Fruit fly (Drosophila melanogaster) whole organism, embryonic: Measurements from ENCODE around the gene TbCMF46.
A peak's percentile ranks its signal among the peaks of the same experiment; 100 is the strongest.

ENCODE experiments used
- Adf1 ChIP-seq: fragments of 200-800 bp; sonication (Bioruptor generic); IDR thresholded peaks from 2 replicates; pipeline ENCODE4 v1.3.6; 2022; ENCODE audit warnings: missing biosample characterization, missing genetic modification characterization
- B-H2 ChIP-seq: fragments of 200-800 bp; sonication (Bioruptor generic); optimal IDR thresholded peaks from 2 replicates; lab custom pipeline; 2018; ENCODE audit warnings: missing biosample characterization, mild to moderate bottlenecking, missing genetic modification characterization
- CG10543 ChIP-seq: fragments of 200-800 bp; sonication (Bioruptor generic); optimal IDR thresholded peaks from 3 replicates; lab custom pipeline; 2017; ENCODE audit warnings: missing biosample characterization, mild to moderate bottlenecking, missing genetic modification characterization, moderate library complexity
- CG11085 ChIP-seq: fragments of 200-800 bp; sonication (Bioruptor generic); IDR thresholded peaks from 2 replicates; pipeline ENCODE4 v1.3.6; 2022; ENCODE audit warnings: missing biosample characterization, missing genetic modification characterization
- CG13287 ChIP-seq: fragments of 200-800 bp; sonication (Bioruptor generic); IDR thresholded peaks from 2 replicates; pipeline ENCODE4 v1.3.6; 2022; ENCODE audit warnings: missing biosample characterization, missing genetic modification characterization; ENCODE audit not compliant: partially characterized antibody
- CG15269 ChIP-seq: fragments of 200-800 bp; sonication (Bioruptor generic); optimal IDR thresholded peaks from 2 replicates; lab custom pipeline; 2018; ENCODE audit warnings: missing biosample characterization, mild to moderate bottlenecking, missing genetic modification characterization, moderate library complexity
- CG15601 ChIP-seq: fragments of 200-800 bp; sonication (Bioruptor generic); optimal IDR thresholded peaks from 3 replicates; lab custom pipeline; 2019; ENCODE audit warnings: missing biosample characterization, mild to moderate bottlenecking, missing genetic modification characterization, moderate library complexity
- CG1603 ChIP-seq: fragments of 200-800 bp; sonication (Bioruptor generic); optimal IDR thresholded peaks from 2 replicates; lab custom pipeline; 2019; ENCODE audit warnings: missing biosample characterization, mild to moderate bottlenecking, missing genetic modification characterization, moderate library complexity
- CG2678 ChIP-seq: fragments of 200-800 bp; sonication (Bioruptor generic); optimal IDR thresholded peaks from 3 replicates; lab custom pipeline; 2019; ENCODE audit warnings: missing biosample characterization, mild to moderate bottlenecking, missing genetic modification characterization, moderate library complexity
- CG31224 ChIP-seq: fragments of 200-800 bp; sonication (Bioruptor generic); IDR thresholded peaks from 2 replicates; pipeline ENCODE4 v1.3.6; 2022; ENCODE audit warnings: missing biosample characterization, missing genetic modification characterization
- CG31365 ChIP-seq: fragments of 200-800 bp; sonication (Bioruptor generic); optimal IDR thresholded peaks from 2 replicates; lab custom pipeline; 2018; ENCODE audit warnings: missing biosample characterization, mild to moderate bottlenecking, missing genetic modification characterization
- CG31388 ChIP-seq: fragments of 200-800 bp; sonication (Bioruptor generic); optimal IDR thresholded peaks from 2 replicates; lab custom pipeline; 2016; ENCODE audit warnings: missing biosample characterization, missing genetic modification characterization
- CG32532 ChIP-seq: fragments of 200-800 bp; sonication (Bioruptor generic); IDR thresholded peaks from 2 replicates; pipeline ENCODE4 v1.3.6; 2022; ENCODE audit warnings: missing biosample characterization, missing genetic modification characterization
- CG3847 ChIP-seq: fragments of 200-800 bp; sonication (Bioruptor generic); IDR thresholded peaks from 2 replicates; pipeline ENCODE4 v1.3.6; 2022; ENCODE audit warnings: missing biosample characterization, missing genetic modification characterization
- CG6654 ChIP-seq: fragments of 200-800 bp; sonication (Bioruptor generic); optimal IDR thresholded peaks from 2 replicates; lab custom pipeline; 2017; ENCODE audit warnings: missing biosample characterization, mild to moderate bottlenecking, missing genetic modification characterization
- CG6791 ChIP-seq: fragments of 200-800 bp; sonication (Bioruptor generic); IDR thresholded peaks from 3 replicates; pipeline ENCODE4 v1.3.6; 2022; ENCODE audit warnings: missing biosample characterization, missing genetic modification characterization; ENCODE audit not compliant: partially characterized antibody
- Chrac-16 ChIP-seq: fragments of 200-800 bp; sonication (Bioruptor generic); optimal IDR thresholded peaks from 3 replicates; lab custom pipeline; 2016; ENCODE audit warnings: missing biosample characterization, missing genetic modification characterization
- Dfd ChIP-seq, 2 experiments: fragments of >200 bp; optimal IDR thresholded peaks; 2 replicates each; lab custom pipeline; 2017; ENCODE audit warnings: missing biosample characterization in 2 of 2, missing genetic modification characterization in 2 of 2
- Dll ChIP-seq: fragments of 200-800 bp; sonication (Bioruptor generic); IDR thresholded peaks from 4 replicates; pipeline ENCODE4 v1.3.6; 2022; ENCODE audit warnings: missing biosample characterization, missing genetic modification characterization; ENCODE audit not compliant: partially characterized antibody
- Doc2 ChIP-seq: fragments of 200-800 bp; sonication (Bioruptor generic); IDR thresholded peaks from 2 replicates; pipeline ENCODE4 v1.3.6; 2022; ENCODE audit warnings: missing biosample characterization, missing genetic modification characterization
- Dp ChIP-seq: fragments of 200-800 bp; sonication (Bioruptor generic); optimal IDR thresholded peaks from 2 replicates; lab custom pipeline; 2018; ENCODE audit warnings: missing biosample characterization, mild to moderate bottlenecking, missing genetic modification characterization, moderate library complexity
- Elba2 ChIP-seq: fragments of 200-800 bp; sonication (Bioruptor generic); optimal IDR thresholded peaks from 3 replicates; lab custom pipeline; 2016; ENCODE audit warnings: missing biosample characterization, missing genetic modification characterization
- Gsc ChIP-seq: fragments of 200-800 bp; sonication (Bioruptor generic); IDR thresholded peaks from 2 replicates; pipeline ENCODE4 v1.3.6; 2022; ENCODE audit warnings: missing biosample characterization, missing genetic modification characterization
- H15 ChIP-seq: fragments of 200-800 bp; sonication (Bioruptor generic); IDR thresholded peaks from 3 replicates; pipeline ENCODE4 v1.3.6; 2022; ENCODE audit warnings: missing biosample characterization, missing genetic modification characterization
- HLH4C ChIP-seq: fragments of 200-800 bp; sonication (Bioruptor generic); IDR thresholded peaks from 3 replicates; pipeline ENCODE4 v1.3.6; 2022; ENCODE audit warnings: missing biosample characterization, missing genetic modification characterization; ENCODE audit not compliant: partially characterized antibody
- Hmr ChIP-seq: fragments of 200-800 bp; sonication (Bioruptor generic); optimal IDR thresholded peaks from 3 replicates; lab custom pipeline; 2017; ENCODE audit warnings: mild to moderate bottlenecking, missing biosample characterization, missing genetic modification reagents, missing genetic modification characterization
- Hr51 ChIP-seq, 2 experiments: fragments of 200-800 bp; sonication (Bioruptor generic); optimal IDR thresholded peaks; 2 replicates in 1 of 2; 3 replicates in 1 of 2; lab custom pipeline; 2016 to 2018; ENCODE audit warnings: missing biosample characterization in 2 of 2, missing genetic modification characterization in 2 of 2, mild to moderate bottlenecking in 1 of 2, moderate library complexity in 1 of 2
- MESR4 ChIP-seq: fragments of 200-800 bp; sonication (Bioruptor generic); optimal IDR thresholded peaks from 2 replicates; lab custom pipeline; 2018; ENCODE audit warnings: missing biosample characterization, mild to moderate bottlenecking, missing genetic modification characterization, moderate library complexity
- Med ChIP-seq: fragments of 200-800 bp; sonication (Bioruptor generic); peaks from one replicate; lab custom pipeline; 2016; ENCODE audit warnings: missing biosample characterization, missing genetic modification characterization, mild to moderate bottlenecking, inconsistent platforms, moderate library complexity
- Mrtf ChIP-seq: fragments of 200-800 bp; sonication (Bioruptor generic); IDR thresholded peaks from 3 replicates; pipeline ENCODE4 v1.3.6; 2022; ENCODE audit warnings: missing biosample characterization, missing genetic modification characterization
- Opbp ChIP-seq: fragments of 200-800 bp; sonication (Bioruptor generic); IDR thresholded peaks from 3 replicates; pipeline ENCODE4 v1.3.6; 2022; ENCODE audit warnings: missing biosample characterization, missing genetic modification characterization; ENCODE audit not compliant: partially characterized antibody
- Side ChIP-seq: fragments of 200-800 bp; sonication (Bioruptor generic); optimal IDR thresholded peaks from 2 replicates; lab custom pipeline; 2016; ENCODE audit warnings: missing biosample characterization, missing genetic modification characterization
- Sry-β ChIP-seq: fragments of 200-800 bp; sonication (Bioruptor generic); optimal IDR thresholded peaks from 2 replicates; lab custom pipeline; 2018; ENCODE audit warnings: missing biosample characterization, mild to moderate bottlenecking, missing genetic modification characterization, moderate library complexity
- Sry-δ ChIP-seq: fragments of 200-800 bp; sonication (Bioruptor generic); optimal IDR thresholded peaks from 2 replicates; lab custom pipeline; 2016; ENCODE audit warnings: missing biosample characterization, missing genetic modification characterization
- Xbp1 ChIP-seq: fragments of 200-800 bp; sonication (Bioruptor generic); optimal IDR thresholded peaks from 3 replicates; lab custom pipeline; 2016; ENCODE audit warnings: missing biosample characterization, mild to moderate bottlenecking, missing genetic modification characterization
- Xrp1 ChIP-seq: fragments of 200-800 bp; sonication (Bioruptor generic); IDR thresholded peaks from 2 replicates; pipeline ENCODE4 v1.3.6; 2022; ENCODE audit warnings: missing biosample characterization, missing genetic modification characterization
- ap ChIP-seq: fragments of 200-800 bp; sonication (Bioruptor generic); IDR thresholded peaks from 2 replicates; pipeline ENCODE4 v1.3.6; 2022; ENCODE audit warnings: missing biosample characterization, missing genetic modification characterization
- cad ChIP-seq: fragments of >200 bp; optimal IDR thresholded peaks from 2 replicates; lab custom pipeline; 2017; ENCODE audit warnings: missing biosample characterization, missing genetic modification characterization
- cas ChIP-seq: fragments of 200-800 bp; sonication (Bioruptor generic); IDR thresholded peaks from 2 replicates; pipeline ENCODE4 v1.3.6; 2022; ENCODE audit warnings: missing biosample characterization, missing genetic modification characterization
- cg ChIP-seq: fragments of 200-800 bp; sonication (Bioruptor generic); optimal IDR thresholded peaks from 3 replicates; lab custom pipeline; 2019; ENCODE audit warnings: missing biosample characterization, mild to moderate bottlenecking, missing genetic modification characterization, moderate library complexity
- crc ChIP-seq: fragments of 200-800 bp; sonication (Bioruptor generic); optimal IDR thresholded peaks from 2 replicates; lab custom pipeline; 2016; ENCODE audit warnings: missing biosample characterization, missing genetic modification characterization
- fd102C ChIP-seq: fragments of 200-800 bp; sonication (Bioruptor generic); optimal IDR thresholded peaks from 2 replicates; lab custom pipeline; 2018; ENCODE audit warnings: missing biosample characterization, mild to moderate bottlenecking, missing genetic modification characterization, moderate library complexity
- gfzf ChIP-seq: fragments of 200-800 bp; sonication (Bioruptor generic); optimal IDR thresholded peaks from 2 replicates; lab custom pipeline; 2016; ENCODE audit warnings: missing biosample characterization, mild to moderate bottlenecking, missing genetic modification characterization, moderate library complexity
- gro ChIP-seq: fragments of 200-800 bp; sonication (Bioruptor generic); optimal IDR thresholded peaks from 2 replicates; lab custom pipeline; 2016; ENCODE audit warnings: missing biosample characterization, missing genetic modification characterization
- onecut ChIP-seq: fragments of 200-800 bp; sonication (Bioruptor generic); IDR thresholded peaks from 2 replicates; pipeline ENCODE4 v1.3.6; 2022; ENCODE audit warnings: missing biosample characterization, missing genetic modification characterization
- phol ChIP-seq: fragments of 200-800 bp; sonication (Bioruptor generic); optimal IDR thresholded peaks from 3 replicates; lab custom pipeline; 2018; ENCODE audit warnings: missing biosample characterization, mild to moderate bottlenecking, missing genetic modification characterization, moderate library complexity
- pzg ChIP-seq: fragments of 200-800 bp; sonication (Bioruptor generic); optimal IDR thresholded peaks from 3 replicates; lab custom pipeline; 2018; ENCODE audit warnings: missing biosample characterization, mild to moderate bottlenecking, missing genetic modification characterization, moderate library complexity
- tll ChIP-seq, 2 experiments: fragments of 200-800 bp in 1 of 2; fragments of >200 bp in 1 of 2; sonication (Bioruptor generic) in 1 of 2; optimal IDR thresholded peaks; 2 replicates each; lab custom pipeline; 2017 to 2019; ENCODE audit warnings: missing biosample characterization in 2 of 2, missing genetic modification characterization in 2 of 2, mild to moderate bottlenecking in 1 of 2, moderate library complexity in 1 of 2
- tna ChIP-seq: fragments of 200-800 bp; sonication (Bioruptor generic); IDR thresholded peaks from 2 replicates; pipeline ENCODE4 v1.3.6; 2022; ENCODE audit warnings: missing biosample characterization, missing genetic modification characterization; ENCODE audit not compliant: partially characterized antibody
- tup ChIP-seq: fragments of 200-800 bp; sonication (Bioruptor generic); optimal IDR thresholded peaks from 2 replicates; lab custom pipeline; 2016; ENCODE audit warnings: missing biosample characterization, mild to moderate bottlenecking, missing genetic modification characterization, moderate library complexity

TbCMF46 gene

dm6 chr2L:9887856-9888269 lies 36.8 kb downstream of the TbCMF46 start, which contains the start of gene Fkbp59 (continued):
- peak; percentile 66 for TF ChIP-seq MESR4 (GFP tag; lab: Kevin White, UChicago)
- peak; percentile 14 for TF ChIP-seq CG15601 (tag; lab: Kevin White, UChicago)
- TF ChIP-seq Opbp = peak; percentile 58; the same call in 2 of the 3 replicates
- peak; percentile 63 for TF ChIP-seq CG1603 (tag; lab: Kevin White, UChicago)
- peak; percentile 12 for TF ChIP-seq phol
- TF ChIP-seq HLH4C = peak; percentile 99
- TF ChIP-seq Sry-β = no peak
- peak; percentile 64 for TF ChIP-seq Med (GFP tag; lab: Kevin White, UChicago)
- peak; percentile 19 for TF ChIP-seq CG31365 (tag; lab: Kevin White, UChicago)
- no peak for TF ChIP-seq Elba2 (GFP tag; lab: Kevin White, UChicago)
- TF ChIP-seq crc (GFP tag; lab: Kevin White, UChicago) = no peak
- no peak for TF ChIP-seq Gsc (GFP tag; lab: Robert Waterston, UW)
- TF ChIP-seq fd102C = no peak
- TF ChIP-seq CG3847 (GFP tag; lab: Robert Waterston, UW) = peak; percentile 21; the same call in 1 of the 2 replicates
- TF ChIP-seq CG32532 (GFP tag; lab: Robert Waterston, UW) = peak; percentile 15; the same call in 1 of the 2 replicates
- TF ChIP-seq cad (GFP tag; lab: Kevin White, UChicago) = no peak
- peak; percentile 99 for TF ChIP-seq tna (GFP tag; lab: Robert Waterston, UW)
- peak; percentile 40 for TF ChIP-seq Xbp1 (GFP tag; lab: Kevin White, UChicago)
- no peak for TF ChIP-seq CG15269 (tag; lab: Kevin White, UChicago)
- no peak for TF ChIP-seq cg (GFP tag; lab: Kevin White, UChicago)
- no peak for TF ChIP-seq tup
- TF ChIP-seq B-H2 = peak; percentile 24
- TF ChIP-seq cas (GFP tag; lab: Robert Waterston, UW) = no peak
- no peak for TF ChIP-seq H15 (GFP tag; lab: Robert Waterston, UW)
- peak; percentile 16 for TF ChIP-seq Sry-δ (GFP tag; lab: Kevin White, UChicago)
- no peak for TF ChIP-seq CG31388 (GFP tag; lab: Kevin White, UChicago)
- TF ChIP-seq Dfd (GFP tag; optimal IDR thresholded peaks at IDR 0.05; lab: Kevin White, UChicago) = no peak
- no peak for TF ChIP-seq CG6654 (GFP tag; lab: Kevin White, UChicago)
- TF ChIP-seq Mrtf (GFP tag; lab: Robert Waterston, UW) = no peak
- TF ChIP-seq CG31224 = no peak
- no peak for TF ChIP-seq Xrp1 (GFP tag; lab: Robert Waterston, UW)
- TF ChIP-seq CG11085 = no peak
- TF ChIP-seq Adf1 (GFP tag; lab: Robert Waterston, UW) = no peak
- no peak for TF ChIP-seq CG10543
- TF ChIP-seq tll (GFP tag; optimal IDR thresholded peaks at IDR 0.05; lab: Kevin White, UChicago) = no peak
- TF ChIP-seq gfzf = peak; percentile 85
- TF ChIP-seq Side (GFP tag; lab: Kevin White, UChicago) = no peak
- TF ChIP-seq Doc2 (GFP tag; lab: Robert Waterston, UW) = no peak
- no peak for TF ChIP-seq CG2678 (tag; lab: Kevin White, UChicago)
- TF ChIP-seq pzg = peak; percentile 78
- TF ChIP-seq Hr51 (GFP tag; optimal IDR thresholded peaks at IDR 0.05; lab: Kevin White, UChicago) = peak in 1 of 2 experiments; percentile 37
- TF ChIP-seq ap = no peak
- TF ChIP-seq onecut (GFP tag; lab: Robert Waterston, UW) = peak; percentile 96
- TF ChIP-seq Hmr (GFP tag; lab: Kevin White, UChicago) = peak; percentile 48
- TF ChIP-seq Chrac-16 (GFP tag; lab: Kevin White, UChicago) = no peak
- peak; percentile 94 for TF ChIP-seq CG6791
- TF ChIP-seq CG13287 (GFP tag; lab: Robert Waterston, UW) = peak; percentile 82
- TF ChIP-seq Dp = peak; percentile 42
- peak; percentile 62; the same call in 3 of the 4 replicates for TF ChIP-seq Dll (GFP tag; lab: Robert Waterston, UW)
- peak; percentile 21 for TF ChIP-seq gro (GFP tag; lab: Kevin White, UChicago)
